Worm (Caenorhabditis elegans): ENCODE results near the gene ZC239.3.
"Not testable (repeated sequence)": the region's sequence is repeated elsewhere in the genome, so short reads cannot be mapped to it uniquely, and the experiment has no call there.

DNA sequence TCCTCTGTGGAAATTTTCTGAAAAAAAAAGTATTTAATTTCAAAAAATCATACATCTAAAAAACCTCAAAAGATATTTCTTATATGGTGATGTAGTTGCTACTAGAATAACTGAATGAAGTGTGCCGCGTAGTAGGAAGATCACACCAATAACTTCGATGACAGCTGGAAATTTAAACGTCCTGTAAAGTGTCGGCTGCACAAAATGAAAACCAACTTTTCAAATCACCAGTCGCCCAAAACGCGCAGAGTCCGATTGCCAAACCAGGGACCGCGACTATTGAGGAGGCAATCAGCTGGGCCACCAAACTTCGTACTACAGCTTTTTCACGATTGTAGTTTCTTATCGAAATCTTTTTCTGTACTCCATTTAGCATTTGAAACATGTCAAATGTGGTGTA, 14.6 kb upstream of the ZC239.3 start, which contains the start of gene sri-48:
- TF ChIP-seq W03F9.2, dao-5, him-1 (tag; optimal IDR thresholded peaks at IDR 0.05): not testable (repeated sequence)
